Worm (Caenorhabditis elegans): Measurements from ENCODE around the gene srx-16.

Gene srx-16

ce11 chrV:6982813-6983212 lies 6.7 kb downstream of the srx-16 start, which contains the start of gene nhr-161:
TSS of gene nhr-161 (minus strand) at chrV:6982913.
- TF ChIP-seq W03F9.2 (tag; optimal IDR thresholded peaks at IDR 0.05), result no peak
- no peak for TF ChIP-seq him-1 (tag; optimal IDR thresholded peaks at IDR 0.05)
- TF ChIP-seq dao-5 (tag; optimal IDR thresholded peaks at IDR 0.05), result no peak

ce11 chrV:6985943-6986342 lies 9.8 kb downstream of the srx-16 start, which contains the start of gene nhr-163:
TSS of gene nhr-163 (minus strand) at chrV:6986043.
- TF ChIP-seq him-1 (tag; optimal IDR thresholded peaks at IDR 0.05), result no peak
- TF ChIP-seq dao-5 (tag; optimal IDR thresholded peaks at IDR 0.05), result no peak
- no peak for TF ChIP-seq W03F9.2 (tag; optimal IDR thresholded peaks at IDR 0.05)

- TF ChIP-seq him-1 (tag; optimal IDR thresholded peaks at IDR 0.05), result no peak
- no peak for TF ChIP-seq dao-5 (tag; optimal IDR thresholded peaks at IDR 0.05)
- no peak for TF ChIP-seq W03F9.2 (tag; optimal IDR thresholded peaks at IDR 0.05)
These were observed 11.5 kb downstream of the srx-16 start, which contains the start of gene nhr-139 for ce11 chrV:6987673-6988072. TSS of gene nhr-139 (minus strand) at chrV:6987773.

ce11 chrV:6989626-6990138 lies 13.5 kb downstream of the srx-16 start, which contains the start of gene nhr-140:
TSS of gene nhr-140 (minus strand) at chrV:6989676.
- no peak for TF ChIP-seq dao-5 (tag; optimal IDR thresholded peaks at IDR 0.05)
- no peak for TF ChIP-seq him-1 (tag; optimal IDR thresholded peaks at IDR 0.05)
- TF ChIP-seq W03F9.2 (tag; optimal IDR thresholded peaks at IDR 0.05), result no peak

- TF ChIP-seq him-1 (tag; optimal IDR thresholded peaks at IDR 0.05), result no peak
- TF ChIP-seq dao-5 (tag; optimal IDR thresholded peaks at IDR 0.05), result no peak
- TF ChIP-seq W03F9.2 (tag; optimal IDR thresholded peaks at IDR 0.05), result no peak
These were observed 15.6 kb downstream of the srx-16 start, which contains the start of gene nhr-162 for ce11 chrV:6991771-6992170. TSS of gene nhr-162 (minus strand) at chrV:6991871.

ce11 chrV:6993999-6994398 lies 17.9 kb downstream of the srx-16 start:
- TF ChIP-seq him-1 (tag; optimal IDR thresholded peaks at IDR 0.05) (no peak), dao-5 (tag; optimal IDR thresholded peaks at IDR 0.05) (no peak), W03F9.2 (tag; optimal IDR thresholded peaks at IDR 0.05) (no peak)

- TF ChIP-seq him-1 (tag; optimal IDR thresholded peaks at IDR 0.05), result no peak
- no peak for TF ChIP-seq dao-5 (tag; optimal IDR thresholded peaks at IDR 0.05)
- no peak for TF ChIP-seq W03F9.2 (tag; optimal IDR thresholded peaks at IDR 0.05)
These were observed 20.9 kb downstream of the srx-16 start, which contains the start of gene nhr-107 for ce11 chrV:6997041-6997552. TSS of gene nhr-107 (minus strand) at chrV:6997091.

ce11 chrV:6998303-6998884 lies 22.2 kb downstream of the srx-16 start, which contains the start of gene nhr-42:
TSS of gene nhr-42 (plus strand) at chrV:6998819.
- TF ChIP-seq dao-5 (tag; optimal IDR thresholded peaks at IDR 0.05) (no peak), W03F9.2 (tag; optimal IDR thresholded peaks at IDR 0.05) (no peak), him-1 (tag; optimal IDR thresholded peaks at IDR 0.05) (no peak)

- TF ChIP-seq him-1 (tag; optimal IDR thresholded peaks at IDR 0.05) (no peak), dao-5 (tag; optimal IDR thresholded peaks at IDR 0.05) (no peak), W03F9.2 (tag; optimal IDR thresholded peaks at IDR 0.05) (no peak)
These were observed 24.6 kb downstream of the srx-16 start for ce11 chrV:7000734-7001133.

- no peak for TF ChIP-seq him-1 (tag; optimal IDR thresholded peaks at IDR 0.05)
- no peak for TF ChIP-seq W03F9.2 (tag; optimal IDR thresholded peaks at IDR 0.05)
- TF ChIP-seq dao-5 (tag; optimal IDR thresholded peaks at IDR 0.05), result no peak
These were observed 27.7 kb downstream of the srx-16 start, which contains the start of gene srab-4 for ce11 chrV:7003850-7004249. TSS of gene srab-4 (plus strand) at chrV:7004150.

- TF ChIP-seq him-1 (tag; optimal IDR thresholded peaks at IDR 0.05) (no peak), dao-5 (tag; optimal IDR thresholded peaks at IDR 0.05) (no peak), W03F9.2 (tag; optimal IDR thresholded peaks at IDR 0.05) (no peak)
These were observed 29.8 kb downstream of the srx-16 start, which contains the start of gene spig-10 for ce11 chrV:7005964-7006363. TSS of gene spig-10 (plus strand) at chrV:7006264.

ce11 chrV:7007307-7007706 lies 31.2 kb downstream of the srx-16 start, which contains the start of gene drd-10:
TSS of gene drd-10 (plus strand) at chrV:7007607.
- TF ChIP-seq W03F9.2 (tag; optimal IDR thresholded peaks at IDR 0.05) (no peak), dao-5 (tag; optimal IDR thresholded peaks at IDR 0.05) (no peak), him-1 (tag; optimal IDR thresholded peaks at IDR 0.05) (no peak)

ce11 chrV:7009461-7009860 lies 33.3 kb downstream of the srx-16 start, which contains the start of gene C33G8.2:
TSS of gene C33G8.2 (plus strand) at chrV:7009761.
- TF ChIP-seq him-1 (tag; optimal IDR thresholded peaks at IDR 0.05), result no peak
- no peak for TF ChIP-seq W03F9.2 (tag; optimal IDR thresholded peaks at IDR 0.05)
- TF ChIP-seq dao-5 (tag; optimal IDR thresholded peaks at IDR 0.05), result no peak

ce11 chrV:7012617-7013016 lies 36.5 kb downstream of the srx-16 start, which contains the start of gene srw-127:
TSS of gene srw-127 (plus strand) at chrV:7012917.
- no peak for TF ChIP-seq dao-5 (tag; optimal IDR thresholded peaks at IDR 0.05)
- no peak for TF ChIP-seq W03F9.2 (tag; optimal IDR thresholded peaks at IDR 0.05)

Measured in whole organism, L4/young adult.